Worm (Caenorhabditis elegans): ENCODE measurements around the gene C39B5.14.

Gene C39B5.14

ce11 chrIII:2219408-2219807 is 8.2 kb downstream of the C39B5.14 start, which contains the start of gene fbxa-12:
Gene fbxa-12 (plus strand): TSS chrIII:2219708.
- TF ChIP-seq ceh-43 (GFP tag; optimal IDR thresholded peaks at IDR 0.05) (no peak), blmp-1 (tag; optimal IDR thresholded peaks at IDR 0.05) (no peak), mls-2 (tag; optimal IDR thresholded peaks at IDR 0.05) (no peak), sem-2 (GFP tag; optimal IDR thresholded peaks at IDR 0.05) (no peak), lin-32 (GFP tag; optimal IDR thresholded peaks at IDR 0.05) (no peak)

- no peak for TF ChIP-seq mep-1 (tag; optimal IDR thresholded peaks at IDR 0.05)
- no peak for TF ChIP-seq elt-1 (tag; optimal IDR thresholded peaks at IDR 0.05; ENCODE audit: borderline replicate concordance, insufficient read depth)
- TF ChIP-seq zip-8 (tag; optimal IDR thresholded peaks at IDR 0.05): no peak
- no peak for TF ChIP-seq lin-32 (GFP tag; optimal IDR thresholded peaks at IDR 0.05)
- TF ChIP-seq ceh-39 (tag; optimal IDR thresholded peaks at IDR 0.05): no peak
- no peak for TF ChIP-seq nhr-76 (tag; optimal IDR thresholded peaks at IDR 0.05)
- no peak for TF ChIP-seq mab-5 (tag; optimal IDR thresholded peaks at IDR 0.05)
- no peak for TF ChIP-seq unc-120 (tag; optimal IDR thresholded peaks at IDR 0.05; ENCODE audit: poor library complexity, severe bottlenecking)
- TF ChIP-seq lin-13 (tag; optimal IDR thresholded peaks at IDR 0.05): no peak
- no peak for TF ChIP-seq bed-3 (GFP tag; optimal IDR thresholded peaks at IDR 0.05)
- TF ChIP-seq drap-1 (GFP tag; optimal IDR thresholded peaks at IDR 0.05): no peak
- no peak for TF ChIP-seq hlh-1 (tag; optimal IDR thresholded peaks at IDR 0.05)
- no peak for TF ChIP-seq sptf-1 (tag; optimal IDR thresholded peaks at IDR 0.05)
- no peak for TF ChIP-seq nhr-2 (tag; optimal IDR thresholded peaks at IDR 0.05)
These were observed 12.7 kb downstream of the C39B5.14 start, which contains the start of gene srd-65 for ce11 chrIII:2223932-2224331. Gene srd-65 (minus strand): TSS chrIII:2224032.

- TF ChIP-seq mab-5 (tag; optimal IDR thresholded peaks at IDR 0.05): no peak
- TF ChIP-seq flh-1 (GFP tag; optimal IDR thresholded peaks at IDR 0.05): no peak
These were observed 13.3 kb downstream of the C39B5.14 start, which contains the start of gene fbxa-38 for ce11 chrIII:2224478-2224877. Gene fbxa-38 (plus strand): TSS chrIII:2224672.

DNA sequence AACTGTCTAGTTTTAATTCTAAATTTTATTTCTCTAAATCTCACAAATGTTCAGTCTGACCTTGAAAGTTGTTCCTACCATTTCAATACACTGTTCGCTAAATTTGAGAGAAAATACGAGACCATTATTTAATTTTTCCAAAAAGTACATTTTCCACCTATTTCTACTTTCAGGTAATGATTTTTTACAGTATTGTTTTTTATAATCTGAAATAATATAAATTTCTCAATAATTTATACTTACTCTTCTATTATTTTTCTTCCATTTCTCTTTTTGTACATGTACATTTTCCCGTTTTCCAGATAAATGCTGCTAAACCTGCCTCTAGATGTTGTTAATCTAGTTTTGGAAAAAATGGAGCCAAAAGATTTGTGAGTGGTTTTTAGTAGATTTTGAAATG is 16.2 kb downstream of the C39B5.14 start, which contains the start of gene fbxa-62:
Gene fbxa-62 (plus strand): TSS at position 301 of the 400 bp plus-strand sequence.
- no peak for TF ChIP-seq lin-13 (tag; optimal IDR thresholded peaks at IDR 0.05)
- no peak for TF ChIP-seq ceh-83 (GFP tag; optimal IDR thresholded peaks at IDR 0.05)
- no peak for TF ChIP-seq lin-32 (GFP tag; optimal IDR thresholded peaks at IDR 0.05)
- TF ChIP-seq cnd-1 (tag; optimal IDR thresholded peaks at IDR 0.05): no peak

- TF ChIP-seq nhr-2 (tag; optimal IDR thresholded peaks at IDR 0.05) (no peak), elt-3 (tag; optimal IDR thresholded peaks at IDR 0.05) (no peak), lsy-2 (tag; optimal IDR thresholded peaks at IDR 0.05) (no peak), snpc-4 (tag; optimal IDR thresholded peaks at IDR 0.05) (no peak), sem-2 (GFP tag; optimal IDR thresholded peaks at IDR 0.05) (no peak), drap-1 (GFP tag; optimal IDR thresholded peaks at IDR 0.05) (no peak), mls-2 (tag; optimal IDR thresholded peaks at IDR 0.05) (no peak), mab-5 (tag; optimal IDR thresholded peaks at IDR 0.05) (no peak), ceh-83 (GFP tag; optimal IDR thresholded peaks at IDR 0.05) (no peak), ceh-43 (GFP tag; optimal IDR thresholded peaks at IDR 0.05) (no peak), lin-13 (tag; optimal IDR thresholded peaks at IDR 0.05) (no peak), unc-120 (tag; optimal IDR thresholded peaks at IDR 0.05; ENCODE audit: poor library complexity, severe bottlenecking) (no peak), zip-8 (tag; optimal IDR thresholded peaks at IDR 0.05) (no peak), nhr-237 (tag; optimal IDR thresholded peaks at IDR 0.05) (no peak), ztf-11 (tag; optimal IDR thresholded peaks at IDR 0.05) (no peak), mep-1 (tag; optimal IDR thresholded peaks at IDR 0.05) (no peak)
These were observed 21.1 kb downstream of the C39B5.14 start, which contains the start of gene fbxa-47 for ce11 chrIII:2232360-2232759. Gene fbxa-47 (minus strand): TSS chrIII:2232460.

- TF ChIP-seq cnd-1 (tag; optimal IDR thresholded peaks at IDR 0.05): no peak
- TF ChIP-seq lin-32 (GFP tag; optimal IDR thresholded peaks at IDR 0.05): no peak
- no peak for TF ChIP-seq nhr-12 (tag; optimal IDR thresholded peaks at IDR 0.05)
- no peak for TF ChIP-seq sptf-1 (tag; optimal IDR thresholded peaks at IDR 0.05)
- no peak for TF ChIP-seq ces-1 (GFP tag; optimal IDR thresholded peaks at IDR 0.05)
- TF ChIP-seq flh-1 (GFP tag; optimal IDR thresholded peaks at IDR 0.05): no peak
- TF ChIP-seq sem-2 (GFP tag; optimal IDR thresholded peaks at IDR 0.05): no peak
- no peak for TF ChIP-seq unc-39 (tag; optimal IDR thresholded peaks at IDR 0.05)
- no peak for TF ChIP-seq nhr-28 (tag; optimal IDR thresholded peaks at IDR 0.05)
- no peak for TF ChIP-seq ham-2 (GFP tag; optimal IDR thresholded peaks at IDR 0.05)
- TF ChIP-seq lin-13 (tag; optimal IDR thresholded peaks at IDR 0.05): no peak
- TF ChIP-seq snpc-4 (tag; optimal IDR thresholded peaks at IDR 0.05): no peak
- no peak for TF ChIP-seq nhr-76 (tag; optimal IDR thresholded peaks at IDR 0.05)
- TF ChIP-seq mep-1 (tag; optimal IDR thresholded peaks at IDR 0.05): no peak
These were observed 22.2 kb downstream of the C39B5.14 start for ce11 chrIII:2233399-2233798.
